Worm (Caenorhabditis elegans) whole organism, midembryonic: Measurements from ENCODE around the gene clec-86.

Experiments
- T22C8.4 ChIP-seq: fragments of 200-800 bp; sonication (Bioruptor generic); IDR thresholded peaks from 2 replicates; pipeline ENCODE4 v1.3.6; 2022; ENCODE audit warnings: missing genetic modification characterization, missing compliant biosample characterization
- cog-1 ChIP-seq: sonication (generic microtip); optimal IDR thresholded peaks from 2 replicates; lab custom pipeline; 2016; ENCODE audit warnings: missing genetic modification characterization, missing compliant biosample characterization
- flt-1 ChIP-seq: fragments of 200-800 bp; sonication (Bioruptor generic); IDR thresholded peaks from 2 replicates; pipeline ENCODE4 v1.3.6; 2022; ENCODE audit warnings: missing genetic modification characterization, missing compliant biosample characterization
- klf-2 ChIP-seq: fragments of 200-800 bp; sonication (Bioruptor generic); conservative IDR thresholded peaks from 2 replicates; pipeline ENCODE4 v1.3.6; 2022; ENCODE audit warnings: missing genetic modification reagents, missing genetic modification characterization, missing compliant biosample characterization
- med-1 ChIP-seq: sonication (generic microtip); optimal IDR thresholded peaks from 2 replicates; lab custom pipeline; 2017; ENCODE audit warnings: missing genetic modification characterization, mild to moderate bottlenecking, missing compliant biosample characterization, antibody characterized with exemption, missing genetic modification reagents; ENCODE audit not compliant: insufficient read depth
- ref-1 ChIP-seq: fragments of 200-800 bp; sonication (Bioruptor generic); conservative IDR thresholded peaks from 2 replicates; pipeline ENCODE4 v1.3.6; 2022; ENCODE audit warnings: missing genetic modification reagents, missing genetic modification characterization, missing compliant biosample characterization
- tab-1 ChIP-seq: fragments of 200-800 bp; sonication (Bioruptor generic); IDR thresholded peaks from 2 replicates; pipeline ENCODE4 v1.3.6; 2022; ENCODE audit warnings: missing genetic modification characterization, missing compliant biosample characterization
- ztf-23 ChIP-seq: fragments of 200-800 bp; sonication (Bioruptor generic); IDR thresholded peaks from 2 replicates; pipeline ENCODE4 v1.3.6; 2022; ENCODE audit warnings: missing genetic modification reagents, missing genetic modification characterization, missing compliant biosample characterization
- ztf-29 ChIP-seq: fragments of 200-800 bp; sonication (Bioruptor generic); IDR thresholded peaks from 2 replicates; pipeline ENCODE4 v1.3.6; 2022; ENCODE audit warnings: missing genetic modification reagents, missing genetic modification characterization, missing compliant biosample characterization

DNA sequence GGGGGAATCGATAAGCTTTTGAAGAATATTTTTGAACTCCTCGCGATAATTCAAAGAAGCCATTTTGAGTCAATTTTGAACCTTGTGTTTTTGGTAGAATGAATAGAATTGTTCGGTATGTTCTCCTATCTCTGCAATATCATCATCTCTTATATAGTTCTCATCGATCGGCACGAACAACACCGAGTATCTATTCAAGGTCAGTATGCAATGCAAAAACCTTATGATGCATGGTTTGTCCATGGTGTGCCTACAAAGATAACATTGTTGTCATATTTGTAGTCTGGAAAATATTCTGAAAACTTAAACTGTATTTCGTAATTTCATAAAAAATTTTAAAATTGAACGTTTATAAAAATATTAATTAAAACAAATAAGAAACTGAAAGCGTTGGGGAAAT is 3.8 kb downstream of the clec-86 start, which contains the start of gene alh-10:
- no peak for TF ChIP-seq ztf-23 (GFP tag; lab: Robert Waterston, UW)
- TF ChIP-seq T22C8.4 (GFP tag; lab: Robert Waterston, UW), result no peak
- no peak for TF ChIP-seq ztf-29 (GFP tag; lab: Robert Waterston, UW)
- no peak for TF ChIP-seq tab-1
- TF ChIP-seq ref-1, result no peak
- no peak for TF ChIP-seq flt-1 (GFP tag; lab: Robert Waterston, UW)
- no peak for TF ChIP-seq med-1
- TF ChIP-seq klf-2, result no peak
- TF ChIP-seq cog-1 (tag; lab: Kevin White, UChicago), result no peak
